Fruit fly (Drosophila melanogaster) whole organism, embryonic: ENCODE data around the gene CG15740.

Experiments
- Asciz ChIP-seq: fragments of 200-800 bp; sonication (Bioruptor generic); optimal IDR thresholded peaks from 2 replicates; lab custom pipeline; 2017; ENCODE audit warnings: missing biosample characterization, mild to moderate bottlenecking, missing genetic modification characterization, missing genetic modification reagents
- Bgb ChIP-seq: fragments of 200-800 bp; sonication (Bioruptor generic); IDR thresholded peaks from 2 replicates; pipeline ENCODE4 v1.3.6; 2022; ENCODE audit warnings: missing biosample characterization, missing genetic modification characterization; ENCODE audit not compliant: partially characterized antibody
- CG10147 ChIP-seq: fragments of 200-800 bp; sonication (Bioruptor generic); optimal IDR thresholded peaks from 2 replicates; lab custom pipeline; 2019; ENCODE audit warnings: missing biosample characterization, mild to moderate bottlenecking, missing genetic modification characterization, moderate library complexity
- CG10462 ChIP-seq: fragments of 200-800 bp; sonication (Bioruptor generic); optimal IDR thresholded peaks from 2 replicates; lab custom pipeline; 2016; ENCODE audit warnings: missing biosample characterization, missing genetic modification characterization
- CG10654 ChIP-seq: fragments of 200-800 bp; sonication (Bioruptor generic); optimal IDR thresholded peaks from 2 replicates; lab custom pipeline; 2016; ENCODE audit warnings: missing biosample characterization, missing genetic modification characterization
- CG11398 ChIP-seq: fragments of 200-800 bp; sonication (Bioruptor generic); optimal IDR thresholded peaks from 2 replicates; lab custom pipeline; 2016; ENCODE audit warnings: missing biosample characterization, missing genetic modification characterization
- CG12104 ChIP-seq: fragments of 200-800 bp; sonication (Bioruptor generic); optimal IDR thresholded peaks from 3 replicates; lab custom pipeline; 2016; ENCODE audit warnings: missing biosample characterization, missing genetic modification characterization
- CG12942 ChIP-seq: fragments of 200-800 bp; sonication (Bioruptor generic); optimal IDR thresholded peaks from 3 replicates; lab custom pipeline; 2016; ENCODE audit warnings: missing biosample characterization, missing genetic modification characterization
- CG13123 ChIP-seq: fragments of 200-800 bp; sonication (Bioruptor generic); optimal IDR thresholded peaks from 2 replicates; lab custom pipeline; 2016; ENCODE audit warnings: missing biosample characterization, missing genetic modification characterization
- CG13624 ChIP-seq: fragments of 200-800 bp; sonication (Bioruptor generic); optimal IDR thresholded peaks from 2 replicates; lab custom pipeline; 2016; ENCODE audit warnings: missing biosample characterization, missing genetic modification characterization
- CG15011 ChIP-seq: fragments of 200-800 bp; sonication (Bioruptor generic); optimal IDR thresholded peaks from 3 replicates; lab custom pipeline; 2018; ENCODE audit warnings: missing biosample characterization, mild to moderate bottlenecking, missing genetic modification characterization
- CG15696 ChIP-seq: fragments of 200-800 bp; sonication (Bioruptor generic); optimal IDR thresholded peaks from 2 replicates; lab custom pipeline; 2019; ENCODE audit warnings: missing biosample characterization, mild to moderate bottlenecking, missing genetic modification characterization, moderate library complexity
- CG16815 ChIP-seq: fragments of 200-800 bp; sonication (Bioruptor generic); optimal IDR thresholded peaks from 3 replicates; lab custom pipeline; 2017; ENCODE audit warnings: missing biosample characterization, mild to moderate bottlenecking, missing genetic modification characterization
- CG17568 ChIP-seq: fragments of 200-800 bp; sonication (Bioruptor generic); optimal IDR thresholded peaks from 2 replicates; lab custom pipeline; 2018; ENCODE audit warnings: missing biosample characterization, mild to moderate bottlenecking, missing genetic modification characterization, moderate library complexity
- CG17612 ChIP-seq: fragments of 200-800 bp; sonication (Bioruptor generic); IDR thresholded peaks from 2 replicates; pipeline ENCODE4 v1.3.6; 2022; ENCODE audit warnings: missing biosample characterization, missing genetic modification characterization
- CG18262 ChIP-seq: fragments of 200-800 bp; optimal IDR thresholded peaks from 3 replicates; lab custom pipeline; 2019; ENCODE audit warnings: missing biosample characterization, mild to moderate bottlenecking, missing genetic modification characterization, moderate library complexity
- CG18476 ChIP-seq: fragments of 200-800 bp; sonication (Bioruptor generic); optimal IDR thresholded peaks from 2 replicates; lab custom pipeline; 2016; ENCODE audit warnings: missing biosample characterization, mild to moderate bottlenecking, missing genetic modification characterization
- CG30020 ChIP-seq: fragments of 200-800 bp; optimal IDR thresholded peaks from 2 replicates; lab custom pipeline; 2019; ENCODE audit warnings: missing biosample characterization, mild to moderate bottlenecking, missing genetic modification characterization, moderate library complexity
- CG31224 ChIP-seq: fragments of 200-800 bp; sonication (Bioruptor generic); IDR thresholded peaks from 2 replicates; pipeline ENCODE4 v1.3.6; 2022; ENCODE audit warnings: missing biosample characterization, missing genetic modification characterization
- CG33557 ChIP-seq: fragments of 200-800 bp; sonication (Bioruptor generic); optimal IDR thresholded peaks from 2 replicates; lab custom pipeline; 2019; ENCODE audit warnings: missing biosample characterization, mild to moderate bottlenecking, missing genetic modification characterization, moderate library complexity
- CG8924 ChIP-seq: fragments of 200-800 bp; optimal IDR thresholded peaks from 3 replicates; lab custom pipeline; 2019; ENCODE audit warnings: missing biosample characterization, mild to moderate bottlenecking, missing genetic modification characterization, moderate library complexity
- CG9797 ChIP-seq: fragments of 200-800 bp; sonication (Bioruptor generic); optimal IDR thresholded peaks from 3 replicates; lab custom pipeline; 2018; ENCODE audit warnings: missing biosample characterization, mild to moderate bottlenecking, missing genetic modification characterization
- Hmr ChIP-seq: fragments of 200-800 bp; sonication (Bioruptor generic); optimal IDR thresholded peaks from 3 replicates; lab custom pipeline; 2017; ENCODE audit warnings: mild to moderate bottlenecking, missing biosample characterization, missing genetic modification reagents, missing genetic modification characterization
- Hr51 ChIP-seq, 2 experiments: fragments of 200-800 bp; sonication (Bioruptor generic); optimal IDR thresholded peaks; 2 replicates in 1 of 2; 3 replicates in 1 of 2; lab custom pipeline; 2016 to 2018; ENCODE audit warnings: missing biosample characterization in 2 of 2, missing genetic modification characterization in 2 of 2, mild to moderate bottlenecking in 1 of 2, moderate library complexity in 1 of 2
- Hr78 ChIP-seq, 2 experiments: fragments of 200-800 bp in 1 of 2; fragments of >200 bp in 1 of 2; sonication (Bioruptor generic) in 1 of 2; optimal IDR thresholded peaks; 2 replicates each; lab custom pipeline; 2017 to 2019; ENCODE audit warnings: missing biosample characterization in 2 of 2, missing genetic modification characterization in 2 of 2, mild to moderate bottlenecking in 1 of 2, moderate library complexity in 1 of 2
- Mad ChIP-seq: fragments of 200-800 bp; sonication (Bioruptor generic); optimal IDR thresholded peaks from 2 replicates; lab custom pipeline; 2016; ENCODE audit warnings: missing biosample characterization, missing genetic modification characterization
- Med ChIP-seq: fragments of 200-800 bp; sonication (Bioruptor generic); peaks from one replicate; lab custom pipeline; 2016; ENCODE audit warnings: missing biosample characterization, missing genetic modification characterization, mild to moderate bottlenecking, inconsistent platforms, moderate library complexity
- Meics ChIP-seq: fragments of 200-800 bp; sonication (Bioruptor generic); optimal IDR thresholded peaks from 2 replicates; lab custom pipeline; 2017; ENCODE audit warnings: missing biosample characterization, mild to moderate bottlenecking, missing genetic modification characterization
- Mrtf ChIP-seq: fragments of 200-800 bp; sonication (Bioruptor generic); IDR thresholded peaks from 3 replicates; pipeline ENCODE4 v1.3.6; 2022; ENCODE audit warnings: missing biosample characterization, missing genetic modification characterization
- Opbp ChIP-seq: fragments of 200-800 bp; sonication (Bioruptor generic); IDR thresholded peaks from 3 replicates; pipeline ENCODE4 v1.3.6; 2022; ENCODE audit warnings: missing biosample characterization, missing genetic modification characterization; ENCODE audit not compliant: partially characterized antibody
- Side ChIP-seq: fragments of 200-800 bp; sonication (Bioruptor generic); optimal IDR thresholded peaks from 2 replicates; lab custom pipeline; 2016; ENCODE audit warnings: missing biosample characterization, missing genetic modification characterization
- bcd ChIP-seq: fragments of 200-800 bp; sonication (Bioruptor generic); optimal IDR thresholded peaks from 2 replicates; lab custom pipeline; 2017; ENCODE audit warnings: missing biosample characterization, mild to moderate bottlenecking, missing genetic modification characterization
- cato ChIP-seq: fragments of 200-800 bp; sonication (Bioruptor generic); optimal IDR thresholded peaks from 2 replicates; lab custom pipeline; 2016; ENCODE audit warnings: missing biosample characterization, missing genetic modification characterization, borderline replicate concordance
- chm ChIP-seq: fragments of 200-800 bp; sonication (Bioruptor generic); IDR thresholded peaks from 2 replicates; pipeline ENCODE4 v1.3.6; 2022; ENCODE audit warnings: missing biosample characterization, missing genetic modification characterization
- ci ChIP-seq: fragments of 200-800 bp; sonication (Bioruptor generic); IDR thresholded peaks from 3 replicates; pipeline ENCODE4 v1.3.6; 2022; ENCODE audit warnings: missing biosample characterization, missing genetic modification characterization
- disco-r ChIP-seq: fragments of 200-800 bp; sonication (Bioruptor generic); optimal IDR thresholded peaks from 2 replicates; lab custom pipeline; 2016; ENCODE audit warnings: missing biosample characterization, missing genetic modification characterization
- dysf ChIP-seq: fragments of 200-800 bp; sonication (Bioruptor generic); IDR thresholded peaks from 3 replicates; pipeline ENCODE4 v1.3.6; 2022; ENCODE audit warnings: missing biosample characterization, missing genetic modification characterization
- fd3F ChIP-seq: fragments of 200-800 bp; sonication (Bioruptor generic); optimal IDR thresholded peaks from 2 replicates; lab custom pipeline; 2018; ENCODE audit warnings: missing biosample characterization, mild to moderate bottlenecking, missing genetic modification characterization, moderate library complexity
- gem ChIP-seq: fragments of 200-800 bp; sonication (Bioruptor generic); optimal IDR thresholded peaks from 2 replicates; lab custom pipeline; 2019; ENCODE audit warnings: missing biosample characterization, mild to moderate bottlenecking, missing genetic modification characterization, moderate library complexity
- grn ChIP-seq: fragments of 200-800 bp; sonication (Bioruptor generic); optimal IDR thresholded peaks from 3 replicates; lab custom pipeline; 2017; ENCODE audit warnings: missing biosample characterization, missing genetic modification characterization
- kni ChIP-seq: fragments of 200-800 bp; sonication (Bioruptor generic); optimal IDR thresholded peaks from 3 replicates; lab custom pipeline; 2017; ENCODE audit warnings: mild to moderate bottlenecking, missing biosample characterization, missing genetic modification reagents, missing genetic modification characterization
- nau ChIP-seq: fragments of 200-800 bp; sonication (Bioruptor generic); optimal IDR thresholded peaks from 3 replicates; lab custom pipeline; 2017; ENCODE audit warnings: missing biosample characterization, mild to moderate bottlenecking, missing genetic modification characterization, missing genetic modification reagents
- nerfin-1 ChIP-seq: fragments of 200-800 bp; sonication (Bioruptor generic); optimal IDR thresholded peaks from 3 replicates; lab custom pipeline; 2019; ENCODE audit warnings: missing biosample characterization, mild to moderate bottlenecking, missing genetic modification characterization, moderate library complexity
- pita ChIP-seq: fragments of 200-800 bp; sonication (Bioruptor generic); optimal IDR thresholded peaks from 2 replicates; lab custom pipeline; 2017; ENCODE audit warnings: missing biosample characterization, mild to moderate bottlenecking, missing genetic modification characterization
- sens-2 ChIP-seq: fragments of 200-800 bp; sonication (Bioruptor generic); IDR thresholded peaks from 2 replicates; pipeline ENCODE4 v1.3.6; 2022; ENCODE audit warnings: missing biosample characterization, missing genetic modification characterization
- sna ChIP-seq: fragments of 200-800 bp; sonication (Bioruptor generic); IDR thresholded peaks from 2 replicates; pipeline ENCODE4 v1.3.6; 2022; ENCODE audit warnings: missing biosample characterization, missing genetic modification characterization; ENCODE audit not compliant: partially characterized antibody
- stc ChIP-seq: fragments of 200-800 bp; sonication (Bioruptor generic); IDR thresholded peaks from 2 replicates; pipeline ENCODE4 v1.3.6; 2022; ENCODE audit warnings: missing biosample characterization, missing genetic modification characterization
- vnd ChIP-seq: fragments of 200-800 bp; sonication (Bioruptor generic); IDR thresholded peaks from 3 replicates; pipeline ENCODE4 v1.3.6; 2022; ENCODE audit warnings: missing biosample characterization, missing genetic modification characterization; ENCODE audit not compliant: partially characterized antibody
- wor ChIP-seq: fragments of 200-800 bp; sonication (Bioruptor generic); IDR thresholded peaks from 2 replicates; pipeline ENCODE4 v1.3.6; 2022; ENCODE audit warnings: missing biosample characterization, missing genetic modification characterization

The CG15740 gene

DNA sequence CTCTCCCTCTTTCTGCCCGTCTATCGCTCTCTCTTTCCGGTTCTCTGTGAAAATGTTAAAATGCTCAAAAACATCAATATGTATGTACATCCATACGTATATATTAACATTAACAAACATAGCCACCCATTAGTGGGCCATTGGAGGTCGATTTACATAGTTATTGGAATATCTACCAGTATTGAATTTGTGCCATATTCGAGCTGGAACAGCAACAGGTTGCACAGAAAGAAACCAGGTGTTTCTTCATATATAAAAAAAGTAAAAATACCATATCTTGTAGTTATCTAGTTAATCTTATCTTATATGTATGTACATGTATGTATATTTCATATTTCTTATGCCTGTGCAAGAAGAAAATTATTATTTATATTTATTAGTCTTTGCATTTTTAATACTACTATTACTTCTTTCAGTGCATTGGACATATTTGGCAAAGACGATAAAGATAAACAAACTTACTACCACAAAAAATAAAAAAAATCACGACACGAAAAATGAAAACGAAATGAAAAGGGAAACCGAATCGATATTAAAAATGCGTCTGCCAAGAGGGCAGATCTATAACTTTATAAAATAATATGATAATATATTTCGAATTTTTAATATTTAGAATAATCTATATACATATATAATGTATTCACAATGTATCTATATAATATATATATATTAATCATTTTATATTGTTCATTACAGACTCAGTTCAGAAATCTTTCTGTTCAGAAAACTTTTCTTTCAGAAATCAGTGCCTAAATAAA lies 2.8 kb upstream of the CG15740 start (continued):
- TF ChIP-seq nau (GFP tag; lab: Kevin White, UChicago): no peak
- no peak for TF ChIP-seq grn (GFP tag; lab: Kevin White, UChicago)
- no peak for TF ChIP-seq cato (GFP tag; lab: Kevin White, UChicago)
- no peak for TF ChIP-seq Mad
- TF ChIP-seq Opbp (GFP tag; lab: Robert Waterston, UW): no peak
- no peak for TF ChIP-seq CG17612 (GFP tag; lab: Robert Waterston, UW)
- no peak for TF ChIP-seq vnd (GFP tag; lab: Robert Waterston, UW)
- no peak for TF ChIP-seq disco-r (GFP tag; lab: Kevin White, UChicago)
- TF ChIP-seq dysf (GFP tag; lab: Robert Waterston, UW): peak; percentile 46; the same call in 1 of the 3 replicates
- TF ChIP-seq CG12104: no peak
- peak; percentile 34 for TF ChIP-seq Med (GFP tag; lab: Kevin White, UChicago)
- no peak for TF ChIP-seq Bgb (GFP tag; lab: Robert Waterston, UW)
- peak; percentile 13 for TF ChIP-seq nerfin-1 (tag; lab: Kevin White, UChicago)
- TF ChIP-seq CG18262 (tag; lab: Kevin White, UChicago): peak; percentile 57
- peak; percentile 5 for TF ChIP-seq CG10147 (GFP tag; lab: Kevin White, UChicago)
- no peak for TF ChIP-seq CG31224 (GFP tag; lab: Robert Waterston, UW)
- TF ChIP-seq CG15011: peak; percentile 5
- no peak for TF ChIP-seq CG12942 (GFP tag; lab: Kevin White, UChicago)
- TF ChIP-seq CG10462 (GFP tag; lab: Kevin White, UChicago): no peak
- peak; percentile 77 for TF ChIP-seq stc (GFP tag; lab: Robert Waterston, UW)
- no peak for TF ChIP-seq CG13624 (GFP tag; lab: Kevin White, UChicago)
- TF ChIP-seq CG18476 (GFP tag; lab: Kevin White, UChicago): peak; percentile 15
- TF ChIP-seq sna (GFP tag; lab: Robert Waterston, UW): no peak
- TF ChIP-seq chm (GFP tag; lab: Robert Waterston, UW): no peak
- peak; percentile 60 for TF ChIP-seq fd3F (GFP tag; lab: Kevin White, UChicago)
- TF ChIP-seq CG30020 (tag; lab: Kevin White, UChicago): no peak
- no peak for TF ChIP-seq CG13123
- TF ChIP-seq CG15696 (tag; lab: Kevin White, UChicago): no peak
- no peak for TF ChIP-seq Side (GFP tag; lab: Kevin White, UChicago)
- no peak for TF ChIP-seq sens-2 (GFP tag; lab: Robert Waterston, UW)
- TF ChIP-seq CG16815: no peak
- TF ChIP-seq CG33557 (GFP tag; lab: Kevin White, UChicago): no peak
- peak; percentile 71 for TF ChIP-seq gem (tag; lab: Kevin White, UChicago)
- TF ChIP-seq pita: no peak
- no peak for TF ChIP-seq Hr78 (GFP tag; optimal IDR thresholded peaks at IDR 0.05; lab: Kevin White, UChicago)
- TF ChIP-seq wor (GFP tag; lab: Robert Waterston, UW): no peak
- peak; percentile 45 for TF ChIP-seq Hmr
- no peak for TF ChIP-seq ci (GFP tag; lab: Robert Waterston, UW)
- peak; percentile 63 for TF ChIP-seq Asciz (GFP tag; lab: Kevin White, UChicago)
- peak; percentile 8 for TF ChIP-seq bcd (GFP tag; lab: Kevin White, UChicago)
- no peak for TF ChIP-seq CG11398
- TF ChIP-seq Hr51 (GFP tag; optimal IDR thresholded peaks at IDR 0.05; lab: Kevin White, UChicago): peak in 1 of 2 experiments; percentile 78
- TF ChIP-seq Mrtf (GFP tag; lab: Robert Waterston, UW): no peak
- TF ChIP-seq CG9797: no peak
- peak; percentile 65 for TF ChIP-seq CG8924 (tag; lab: Kevin White, UChicago)
- no peak for TF ChIP-seq kni (GFP tag; lab: Kevin White, UChicago)
- peak; percentile 0 for TF ChIP-seq CG17568 (GFP tag; lab: Kevin White, UChicago)
- TF ChIP-seq Meics (GFP tag; lab: Kevin White, UChicago): peak; percentile 44
- peak; percentile 13 for TF ChIP-seq CG10654
